Worm (Caenorhabditis elegans): ENCODE measurements around the gene lipl-7.

DNA sequence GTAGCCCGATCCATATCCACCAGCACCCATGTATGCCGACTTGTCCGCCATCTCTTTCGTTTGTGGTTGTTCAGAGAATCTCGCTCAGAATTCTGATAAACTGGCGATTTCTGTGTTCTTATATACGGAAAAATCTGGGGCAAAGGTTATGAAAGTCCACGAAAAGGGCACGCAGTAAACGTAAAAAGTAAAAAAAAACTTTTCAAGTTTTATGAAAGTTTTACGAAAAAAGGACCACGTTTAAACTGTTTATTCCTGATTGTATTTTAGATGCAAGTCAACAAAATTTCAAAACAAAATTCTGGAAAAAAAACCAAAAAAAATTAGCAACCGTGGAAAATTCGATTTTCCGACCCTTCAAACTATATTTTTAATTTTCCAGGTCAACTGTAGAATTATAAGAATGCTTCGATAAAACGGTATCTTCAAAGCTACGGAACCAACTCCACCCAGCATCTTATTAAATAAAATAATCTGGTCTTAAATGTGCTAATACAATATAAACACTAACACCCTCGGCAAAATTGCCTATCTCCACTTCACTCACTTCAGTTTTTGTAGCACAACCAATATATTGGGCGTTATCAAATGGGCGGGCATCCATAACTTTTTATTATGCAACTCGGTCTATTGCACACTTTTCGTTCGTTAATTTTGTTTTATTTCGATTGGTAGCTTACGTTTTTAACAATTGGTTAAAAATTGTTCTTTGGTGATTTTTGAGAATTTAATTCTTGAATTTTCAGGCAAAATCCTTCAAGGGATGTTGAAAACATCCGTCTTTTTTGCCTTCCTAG lies 27.7 kb upstream of the lipl-7 start, which contains the start of the genes nspd-7 and Y43C5A.2:
- TF ChIP-seq snpc-4 (tag; optimal IDR thresholded peaks at IDR 0.05) (no peak), tbx-2 (tag; optimal IDR thresholded peaks at IDR 0.05) (no peak), elt-3 (tag; optimal IDR thresholded peaks at IDR 0.05) (no peak), ztf-4 (tag; optimal IDR thresholded peaks at IDR 0.05) (no peak), lin-39 (tag; optimal IDR thresholded peaks at IDR 0.05) (no peak), lin-15B (tag; optimal IDR thresholded peaks at IDR 0.05) (no peak), elt-1 (tag; optimal IDR thresholded peaks at IDR 0.05) (no peak), ceh-16 (tag; optimal IDR thresholded peaks at IDR 0.05) (no peak), jun-1 (tag; optimal IDR thresholded peaks at IDR 0.05) (no peak), nfya-1 (tag; optimal IDR thresholded peaks at IDR 0.05; ENCODE audit: insufficient read depth) (no peak), ceh-82 (tag; optimal IDR thresholded peaks at IDR 0.05) (no peak), unc-62 (GFP tag; optimal IDR thresholded peaks at IDR 0.05) (no peak), ama-1 (optimal IDR thresholded peaks at IDR 0.05) (no peak), ztf-11 (tag; optimal IDR thresholded peaks at IDR 0.05) (no peak)
